Fruit fly (Drosophila melanogaster): ENCODE data around the gene CG43115.

Gene CG43115

dm6 chrX:6039431-6040016 is 26.7 kb downstream of the CG43115 start, which contains the start of gene CG5937 (continued):
- TF ChIP-seq CoRest (tag; optimal IDR thresholded peaks at IDR 0.05) (peak; percentile 42), D19A (tag; optimal IDR thresholded peaks at IDR 0.05) (peak; percentile 5), crp (GFP tag; optimal IDR thresholded peaks at IDR 0.05) (peak in 1 of 2 experiments; percentile 61), Blimp-1 (GFP tag; optimal IDR thresholded peaks at IDR 0.05) (peak; percentile 5), CG3281 (GFP tag; optimal IDR thresholded peaks at IDR 0.05) (peak; percentile 56), caup (GFP tag; optimal IDR thresholded peaks at IDR 0.05; ENCODE audit: severe bottlenecking) (peak; percentile 12), CG5245 (GFP tag; optimal IDR thresholded peaks at IDR 0.05) (no peak), nmo (GFP tag; optimal IDR thresholded peaks at IDR 0.05) (peak; percentile 23), ewg (GFP tag; optimal IDR thresholded peaks at IDR 0.05) (peak; percentile 86), CG10267 (tag; optimal IDR thresholded peaks at IDR 0.05) (peak; percentile 13), trem (tag; optimal IDR thresholded peaks at IDR 0.05) (no peak), Bteb2 (GFP tag; optimal IDR thresholded peaks at IDR 0.05) (no peak), CG15269 (tag; optimal IDR thresholded peaks at IDR 0.05) (peak; percentile 27), grau (tag; optimal IDR thresholded peaks at IDR 0.05) (peak; percentile 36), CG13424 (tag; optimal IDR thresholded peaks at IDR 0.05) (peak; percentile 46), CG7839 (tag; optimal IDR thresholded peaks at IDR 0.05) (peak; percentile 40), Fer1 (GFP tag; optimal IDR thresholded peaks at IDR 0.05) (peak; percentile 4), NFAT (GFP tag; IDR thresholded peaks at IDR 0.05) (no peak), CG13775 (GFP tag; optimal IDR thresholded peaks at IDR 0.05) (peak; percentile 25), CG12659 (GFP tag; optimal IDR thresholded peaks at IDR 0.05) (peak; percentile 10)

- TF ChIP-seq seq (GFP tag; IDR thresholded peaks at IDR 0.05), result no peak
- TF ChIP-seq CG5180 (GFP tag; optimal IDR thresholded peaks at IDR 0.05), result no peak
- no peak for TF ChIP-seq ftz-f1 (GFP tag; optimal IDR thresholded peaks at IDR 0.05)
- peak in 1 of 2 experiments; percentile 16 for TF ChIP-seq Hr51 (GFP tag; optimal IDR thresholded peaks at IDR 0.05)
- no peak for TF ChIP-seq jigr1 (GFP tag; IDR thresholded peaks at IDR 0.05)
- TF ChIP-seq CG15601 (tag; optimal IDR thresholded peaks at IDR 0.05), result no peak
- TF ChIP-seq ato (GFP tag; IDR thresholded peaks at IDR 0.05; ENCODE audit: partially characterized antibody), result peak; percentile 86
- no peak for TF ChIP-seq CG10543 (GFP tag; optimal IDR thresholded peaks at IDR 0.05)
- TF ChIP-seq CG7928 (GFP tag; optimal IDR thresholded peaks at IDR 0.05), result no peak
- TF ChIP-seq Hsf (GFP tag; optimal IDR thresholded peaks at IDR 0.05), result no peak
- peak; percentile 56 for TF ChIP-seq Ets97D (GFP tag; optimal IDR thresholded peaks at IDR 0.05)
- no peak for TF ChIP-seq CG3407 (GFP tag; optimal IDR thresholded peaks at IDR 0.05)
- no peak for TF ChIP-seq nau (GFP tag; optimal IDR thresholded peaks at IDR 0.05)
- 0 out of 2 replicates have a peak, but pooled peaks have one; percentile 48 for TF ChIP-seq CG31441 (GFP tag; IDR thresholded peaks at IDR 0.05)
- TF ChIP-seq mld (GFP tag; IDR thresholded peaks at IDR 0.05; ENCODE audit: partially characterized antibody), result peak; percentile 86
- no peak for TF ChIP-seq ap (GFP tag; IDR thresholded peaks at IDR 0.05)
- TF ChIP-seq Hr3 (GFP tag; optimal IDR thresholded peaks at IDR 0.05), result peak; percentile 14
- peak; percentile 42 for TF ChIP-seq tio (GFP tag; optimal IDR thresholded peaks at IDR 0.05)
- TF ChIP-seq CG8281 (tag; optimal IDR thresholded peaks at IDR 0.05), result no peak
- peak; percentile 11 for TF ChIP-seq grau (tag; optimal IDR thresholded peaks at IDR 0.05)
- no peak for TF ChIP-seq CG13123 (GFP tag; optimal IDR thresholded peaks at IDR 0.05)
- peak; percentile 59 for TF ChIP-seq phol (tag; optimal IDR thresholded peaks at IDR 0.05)
- TF ChIP-seq bsh (GFP tag; optimal IDR thresholded peaks at IDR 0.05), result no peak
- TF ChIP-seq gt (GFP tag; IDR thresholded peaks at IDR 0.05), result no peak
- peak; percentile 39 for TF ChIP-seq CG9609 (GFP tag; optimal IDR thresholded peaks at IDR 0.05)
- peak; percentile 29 for TF ChIP-seq CG12155 (GFP tag; optimal IDR thresholded peaks at IDR 0.05)
- TF ChIP-seq CG7271 (tag; optimal IDR thresholded peaks at IDR 0.05), result no peak
- TF ChIP-seq CG12659 (GFP tag; optimal IDR thresholded peaks at IDR 0.05), result peak; percentile 65
Measured at dm6 chrX:6037180-6037946, 28.9 kb downstream of the CG43115 start, which contains the start of the genes rux and MCTS1. Gene rux (minus strand): TSS chrX:6037800. Gene MCTS1 (plus strand): TSS chrX:6037892.

Measured in whole organism, embryonic.